Fruit fly (Drosophila melanogaster) whole organism, pupa: ENCODE results near the gene msk.
A peak's percentile ranks its signal among the peaks of the same experiment; 100 is the strongest.

ENCODE experiments used
- CG10348 ChIP-seq: fragments of 200-800 bp; sonication (Bioruptor generic); IDR thresholded peaks from 2 replicates; pipeline ENCODE4 v1.3.6; 2022; ENCODE audit warnings: missing biosample characterization, missing genetic modification characterization
- CG12605 ChIP-seq: fragments of 200-800 bp; sonication (Bioruptor generic); IDR thresholded peaks from 2 replicates; pipeline ENCODE4 v1.3.6; 2022; ENCODE audit warnings: missing biosample characterization, missing genetic modification characterization
- CG13204 ChIP-seq: fragments of 200-800 bp; sonication (Bioruptor generic); optimal IDR thresholded peaks from 2 replicates; lab custom pipeline; 2018; ENCODE audit warnings: missing biosample characterization, mild to moderate bottlenecking, missing genetic modification characterization, moderate library complexity
- CG14655 ChIP-seq: fragments of 200-800 bp; sonication (Bioruptor generic); optimal IDR thresholded peaks from 3 replicates; lab custom pipeline; 2017; ENCODE audit warnings: mild to moderate bottlenecking, missing biosample characterization, missing genetic modification reagents, missing genetic modification characterization
- CG15710 ChIP-seq: fragments of 200-800 bp; sonication (Bioruptor generic); optimal IDR thresholded peaks from 2 replicates; lab custom pipeline; 2018; ENCODE audit warnings: missing biosample characterization, mild to moderate bottlenecking, missing genetic modification characterization, moderate library complexity
- CG17806 ChIP-seq: fragments of 200-800 bp; sonication (Bioruptor generic); optimal IDR thresholded peaks from 2 replicates; lab custom pipeline; 2018; ENCODE audit warnings: missing biosample characterization, mild to moderate bottlenecking, missing genetic modification characterization, moderate library complexity
- CG32121 ChIP-seq: fragments of 200-800 bp; sonication (Bioruptor generic); IDR thresholded peaks from 2 replicates; pipeline ENCODE4 v1.3.6; 2022; ENCODE audit warnings: missing biosample characterization, missing genetic modification characterization
- CG34367 ChIP-seq: fragments of 200-800 bp; sonication (Bioruptor generic); optimal IDR thresholded peaks from 2 replicates; lab custom pipeline; 2018; ENCODE audit warnings: missing biosample characterization, mild to moderate bottlenecking, missing genetic modification characterization
- CG4496 ChIP-seq: fragments of 200-800 bp; sonication (Bioruptor generic); IDR thresholded peaks from 3 replicates; pipeline ENCODE4 v1.3.6; 2022; ENCODE audit warnings: missing biosample characterization, missing genetic modification characterization
- CG8159 ChIP-seq: fragments of 200-800 bp; sonication (Bioruptor generic); optimal IDR thresholded peaks from 3 replicates; lab custom pipeline; 2018; ENCODE audit warnings: missing biosample characterization, mild to moderate bottlenecking, missing genetic modification characterization, moderate library complexity
- CG8301 ChIP-seq: fragments of 200-800 bp; sonication (Bioruptor generic); optimal IDR thresholded peaks from 2 replicates; lab custom pipeline; 2018; ENCODE audit warnings: missing biosample characterization, mild to moderate bottlenecking, missing genetic modification characterization
- CG9948 ChIP-seq: fragments of 200-800 bp; sonication (Bioruptor generic); optimal IDR thresholded peaks from 2 replicates; lab custom pipeline; 2018; ENCODE audit warnings: missing biosample characterization, mild to moderate bottlenecking, missing genetic modification characterization, moderate library complexity
- D1 ChIP-seq: fragments of 200-800 bp; sonication (Bioruptor generic); optimal IDR thresholded peaks from 2 replicates; lab custom pipeline; 2018; ENCODE audit warnings: missing biosample characterization, mild to moderate bottlenecking, missing genetic modification characterization, moderate library complexity
- EcR ChIP-seq: fragments of 200-800 bp; sonication (Bioruptor generic); optimal IDR thresholded peaks from 3 replicates; lab custom pipeline; 2019; ENCODE audit warnings: missing biosample characterization, missing genetic modification characterization, mild to moderate bottlenecking, moderate library complexity, missing genetic modification reagents
- Ets98B ChIP-seq: fragments of 200-800 bp; sonication (Bioruptor generic); IDR thresholded peaks from 2 replicates; pipeline ENCODE4 v1.3.6; 2022; ENCODE audit warnings: missing biosample characterization, missing genetic modification characterization
- Pif1A ChIP-seq: fragments of 200-800 bp; sonication (Bioruptor generic); optimal IDR thresholded peaks from 3 replicates; lab custom pipeline; 2016; ENCODE audit warnings: missing biosample characterization, missing genetic modification characterization
- Pif1B ChIP-seq: fragments of 200-800 bp; sonication (Bioruptor generic); optimal IDR thresholded peaks from 3 replicates; lab custom pipeline; 2016; ENCODE audit warnings: missing biosample characterization, missing genetic modification characterization
- Snoo ChIP-seq: fragments of 200-800 bp; sonication (Bioruptor generic); optimal IDR thresholded peaks from 3 replicates; lab custom pipeline; 2017; ENCODE audit warnings: missing biosample characterization, mild to moderate bottlenecking, missing genetic modification characterization, inconsistent platforms
- fd96Ca ChIP-seq: fragments of 200-800 bp; sonication (Bioruptor generic); IDR thresholded peaks from 3 replicates; pipeline ENCODE4 v1.3.6; 2022; ENCODE audit warnings: missing biosample characterization, missing genetic modification characterization
- gl ChIP-seq: fragments of 200-800 bp; sonication (Bioruptor generic); optimal IDR thresholded peaks from 2 replicates; lab custom pipeline; 2018; ENCODE audit warnings: missing biosample characterization, mild to moderate bottlenecking, missing genetic modification characterization
- rn ChIP-seq: fragments of 200-800 bp; sonication (Bioruptor generic); IDR thresholded peaks from 2 replicates; pipeline ENCODE4 v1.3.6; 2022; ENCODE audit warnings: missing biosample characterization, missing genetic modification characterization

The msk gene

DNA sequence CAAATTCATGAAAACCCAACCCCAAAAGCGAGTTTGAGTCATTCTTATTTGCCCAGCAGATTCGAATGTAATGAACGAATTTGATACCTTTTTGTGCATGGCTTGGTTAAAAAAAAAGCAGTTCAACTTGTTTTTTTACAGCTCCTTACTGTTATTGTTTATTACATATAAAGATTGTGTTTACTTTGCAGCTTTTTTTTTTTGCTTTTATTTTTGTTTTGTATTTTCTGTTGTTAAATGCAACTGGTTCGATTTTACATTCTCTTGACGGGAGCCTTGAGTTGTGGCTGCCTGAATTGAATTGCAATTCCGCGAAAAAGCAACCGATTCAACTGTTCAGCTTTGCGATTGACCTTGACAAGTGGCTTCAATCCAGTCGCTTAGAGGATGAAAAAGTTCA, 38.6 kb downstream of the msk start:
- TF ChIP-seq CG4496, result 0 out of 3 replicates have a peak, but pooled peaks have one; percentile 28
- TF ChIP-seq CG8301 (tag; lab: Kevin White, UChicago), result no peak
- peak; percentile 19 for TF ChIP-seq CG13204 (GFP tag; lab: Kevin White, UChicago)

DNA sequence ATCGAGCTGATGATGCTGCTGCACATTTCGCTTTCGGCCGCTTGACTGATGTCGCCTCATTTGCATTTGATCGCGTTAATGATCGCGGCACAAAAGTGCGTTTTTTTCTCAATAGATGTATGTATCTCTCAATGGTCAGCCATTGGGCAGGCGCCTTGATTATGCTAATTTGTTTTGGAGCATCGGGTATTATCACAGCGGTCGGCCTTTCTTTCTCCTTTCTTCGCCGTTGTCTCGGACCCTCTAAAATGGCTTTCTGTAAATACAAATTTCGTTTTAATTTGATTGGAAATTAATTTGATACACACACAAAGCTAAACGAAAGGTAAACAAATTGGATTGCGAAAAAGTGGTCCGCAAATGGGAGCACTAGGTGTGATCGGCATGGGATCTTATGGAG, 39.3 kb downstream of the msk start:
- TF ChIP-seq Pif1B (GFP tag; lab: Kevin White, UChicago), result no peak
- TF ChIP-seq Ets98B (GFP tag; lab: Robert Waterston, UW), result no peak
- TF ChIP-seq CG12605 (GFP tag; lab: Robert Waterston, UW), result no peak
- TF ChIP-seq D1 (tag; lab: Kevin White, UChicago), result no peak
- no peak for TF ChIP-seq CG4496
- no peak for TF ChIP-seq gl (tag; lab: Kevin White, UChicago)
- TF ChIP-seq Snoo (tag; lab: Kevin White, UChicago), result no peak
- no peak for TF ChIP-seq CG13204 (GFP tag; lab: Kevin White, UChicago)
- TF ChIP-seq EcR (GFP tag; lab: Kevin White, UChicago), result no peak
- no peak for TF ChIP-seq CG8159 (tag; lab: Kevin White, UChicago)
- TF ChIP-seq CG9948 (tag; lab: Kevin White, UChicago), result no peak
- no peak for TF ChIP-seq CG15710

DNA sequence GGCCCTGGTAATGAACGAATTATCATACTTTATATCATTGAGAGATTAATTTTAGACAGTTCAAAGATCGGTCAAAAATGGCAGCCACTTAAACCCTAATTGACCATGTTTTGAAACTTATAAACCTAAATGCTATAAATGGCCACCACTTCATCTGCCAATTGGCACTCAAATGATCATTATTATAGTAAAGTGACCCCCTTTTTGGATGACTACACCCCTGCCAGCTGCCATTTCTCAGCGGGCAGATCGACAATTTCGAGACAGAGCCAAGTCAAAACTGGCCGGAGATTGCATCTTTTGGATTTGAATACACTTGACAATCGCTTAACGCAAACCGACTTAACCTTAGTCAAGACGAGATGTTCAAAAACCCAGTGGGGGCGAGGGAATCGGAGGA, 40.2 kb downstream of the msk start:
- TF ChIP-seq rn (no peak), fd96Ca (GFP tag; lab: Robert Waterston, UW) (0 out of 3 replicates have a peak, but pooled peaks have one; percentile 43), CG32121 (GFP tag; lab: Robert Waterston, UW) (no peak), CG15710 (peak; percentile 21), CG14655 (GFP tag; lab: Kevin White, UChicago) (no peak), CG8301 (tag; lab: Kevin White, UChicago) (peak; percentile 26), Ets98B (GFP tag; lab: Robert Waterston, UW) (peak; percentile 18; the same call in 1 of the 2 replicates), CG10348 (GFP tag; lab: Robert Waterston, UW) (no peak), D1 (tag; lab: Kevin White, UChicago) (no peak), gl (tag; lab: Kevin White, UChicago) (no peak), CG17806 (tag; lab: Kevin White, UChicago) (peak; percentile 22), Snoo (tag; lab: Kevin White, UChicago) (peak; percentile 11), CG12605 (GFP tag; lab: Robert Waterston, UW) (no peak), CG4496 (peak; percentile 45; the same call in 1 of the 3 replicates), Pif1B (GFP tag; lab: Kevin White, UChicago) (no peak), CG9948 (tag; lab: Kevin White, UChicago) (no peak), EcR (GFP tag; lab: Kevin White, UChicago) (no peak), CG8159 (tag; lab: Kevin White, UChicago) (peak; percentile 45)

DNA sequence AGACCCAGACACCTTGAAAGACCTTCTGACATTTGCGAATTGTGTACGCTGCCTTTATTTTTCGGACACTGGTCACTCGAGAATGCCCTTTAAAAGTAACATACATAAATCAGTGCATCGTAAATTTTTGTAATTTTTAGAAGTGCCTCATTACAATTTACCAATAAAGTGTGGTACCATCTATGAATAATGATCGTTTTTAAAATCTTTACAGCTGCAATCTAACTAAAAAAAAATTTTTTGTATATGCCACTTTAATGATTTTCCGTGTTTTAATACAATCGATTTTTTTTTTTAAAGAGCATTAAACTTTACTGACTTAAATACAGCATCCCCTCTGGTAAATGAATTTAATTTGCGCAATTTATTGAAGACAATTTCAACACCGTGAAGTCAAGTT, 41.1 kb downstream of the msk start:
- TF ChIP-seq Snoo (tag; lab: Kevin White, UChicago), result peak; percentile 25
- peak; percentile 31 for TF ChIP-seq CG17806 (tag; lab: Kevin White, UChicago)
- TF ChIP-seq EcR (GFP tag; lab: Kevin White, UChicago), result peak; percentile 48
- peak; percentile 5 for TF ChIP-seq CG8301 (tag; lab: Kevin White, UChicago)
- no peak for TF ChIP-seq CG10348 (GFP tag; lab: Robert Waterston, UW)
- peak; percentile 62 for TF ChIP-seq CG8159 (tag; lab: Kevin White, UChicago)
- no peak for TF ChIP-seq fd96Ca (GFP tag; lab: Robert Waterston, UW)
- peak; percentile 38 for TF ChIP-seq CG34367 (tag; lab: Kevin White, UChicago)
- peak; percentile 68 for TF ChIP-seq CG15710
- peak; percentile 22 for TF ChIP-seq Pif1A (GFP tag; lab: Kevin White, UChicago)
- no peak for TF ChIP-seq CG13204 (GFP tag; lab: Kevin White, UChicago)
- TF ChIP-seq CG32121 (GFP tag; lab: Robert Waterston, UW), result 0 out of 2 replicates have a peak, but pooled peaks have one; percentile 13
- TF ChIP-seq CG9948 (tag; lab: Kevin White, UChicago), result no peak
- peak; percentile 46 for TF ChIP-seq Pif1B (GFP tag; lab: Kevin White, UChicago)

DNA sequence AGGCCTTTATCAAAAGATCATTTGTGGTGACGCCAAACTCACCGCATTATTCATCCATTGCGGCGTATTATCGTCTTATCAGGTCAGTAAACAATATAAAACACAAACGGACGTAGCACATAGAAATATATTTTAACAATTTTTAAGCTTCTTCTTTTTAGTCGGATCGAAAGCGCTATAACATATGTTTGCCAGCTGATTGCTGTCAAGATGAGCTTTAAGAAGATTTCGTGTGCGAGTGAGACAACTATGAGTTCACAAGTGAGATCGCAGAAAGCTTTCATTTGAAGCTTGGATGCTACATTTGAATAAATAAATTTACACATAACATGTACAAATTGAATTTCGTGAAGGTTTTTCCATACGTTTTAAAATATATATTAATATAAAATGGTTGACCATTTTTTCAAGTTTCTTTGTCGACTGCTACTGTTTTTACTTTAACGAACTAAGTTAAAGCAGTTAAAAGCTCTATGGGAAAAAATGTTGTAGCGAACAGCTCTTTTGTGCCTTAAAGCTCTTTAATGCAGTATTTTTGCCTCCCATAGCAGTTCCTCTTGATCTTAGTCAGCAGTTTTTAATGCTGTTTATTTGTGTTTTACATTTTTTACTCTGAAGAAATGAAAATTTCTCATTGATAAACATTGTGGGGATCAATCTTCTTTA, 42.9 kb downstream of the msk start, which contains the start of gene CG42445:
Gene CG42445, minus strand, starts transcription at position 186 of the 666 bp plus-strand sequence.
- no peak for TF ChIP-seq Pif1B (GFP tag; lab: Kevin White, UChicago)
- no peak for TF ChIP-seq CG10348 (GFP tag; lab: Robert Waterston, UW)
- no peak for TF ChIP-seq CG34367 (tag; lab: Kevin White, UChicago)
- no peak for TF ChIP-seq CG4496

DNA sequence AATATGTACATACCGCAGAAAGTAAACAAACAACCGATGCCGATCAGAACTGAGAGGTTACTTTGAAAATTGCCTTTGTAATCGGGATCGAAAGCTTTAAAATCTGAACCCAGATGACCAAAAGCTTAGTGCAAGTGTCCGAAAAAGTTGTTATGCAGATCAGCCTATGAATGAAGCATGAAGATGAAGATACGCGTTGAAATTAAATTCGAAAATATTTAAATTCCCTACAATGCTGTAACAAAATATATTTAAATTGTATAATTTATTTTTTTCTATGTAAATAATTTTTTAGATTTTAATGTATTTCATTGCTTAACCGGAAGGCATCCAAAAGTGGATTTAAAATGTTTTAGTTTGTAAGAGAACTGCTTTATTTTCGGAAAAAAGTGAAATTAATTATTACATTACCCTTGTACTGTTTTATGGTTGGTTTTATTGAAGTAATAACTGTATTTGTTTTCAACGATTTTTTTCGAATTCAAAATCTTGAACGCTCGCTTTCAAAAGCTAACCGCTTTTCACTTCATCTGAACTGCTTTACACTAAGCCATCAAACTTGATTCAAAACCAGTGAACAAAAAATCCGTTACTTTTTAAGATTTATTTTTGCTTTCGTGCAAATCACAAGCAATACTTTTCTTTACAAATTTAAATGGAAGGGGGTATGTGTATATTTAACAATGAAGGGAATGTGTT, 43.9 kb downstream of the msk start, which contains the start of gene CG43886:
Gene CG43886, minus strand, starts transcription at position 51 of the 699 bp plus-strand sequence.
- TF ChIP-seq CG4496, result no peak
- TF ChIP-seq CG10348 (GFP tag; lab: Robert Waterston, UW), result no peak
- no peak for TF ChIP-seq fd96Ca (GFP tag; lab: Robert Waterston, UW)
- TF ChIP-seq CG8159 (tag; lab: Kevin White, UChicago), result no peak
- TF ChIP-seq D1 (tag; lab: Kevin White, UChicago), result peak; percentile 14
- no peak for TF ChIP-seq CG13204 (GFP tag; lab: Kevin White, UChicago)
